Fruit fly (Drosophila melanogaster) Kc167 (cell line): ENCODE data around the gene CG18661.

Experiments used
- Myc ChIP-seq: fragments of >200 bp; optimal IDR thresholded peaks from 2 replicates; lab custom pipeline; 2017; ENCODE audit warnings: missing external identifiers
- Sin3A ChIP-seq: fragments of >200 bp; optimal IDR thresholded peaks from 2 replicates; lab custom pipeline; 2018; ENCODE audit warnings: missing external identifiers
- h ChIP-seq: fragments of >200 bp; optimal IDR thresholded peaks from 3 replicates; lab custom pipeline; 2018; ENCODE audit warnings: missing external identifiers
- insv ChIP-seq: fragments of >200 bp; optimal IDR thresholded peaks from 3 replicates; lab custom pipeline; 2018; ENCODE audit warnings: missing external identifiers
- psq ChIP-seq: fragments of >200 bp; optimal IDR thresholded peaks from 2 replicates; lab custom pipeline; 2017; ENCODE audit warnings: missing external identifiers
- ttk ChIP-seq: sonication (Bioruptor generic); optimal IDR thresholded peaks from 2 replicates; lab custom pipeline; 2017; ENCODE audit warnings: missing external identifiers

dm6 chr2L:8984614-8985318, 12.6 kb upstream of the CG18661 start, which contains the start of gene CG13101:
- TF ChIP-seq psq (lab: Kevin White, UChicago) (no peak), ttk (lab: Kevin White, UChicago) (no peak), Sin3A (lab: Kevin White, UChicago) (no peak), h (lab: Kevin White, UChicago) (no peak), Myc (lab: Kevin White, UChicago) (no peak), insv (lab: Kevin White, UChicago) (no peak)
